Worm (Caenorhabditis elegans): ENCODE results near the gene egl-27.

The egl-27 gene

DNA sequence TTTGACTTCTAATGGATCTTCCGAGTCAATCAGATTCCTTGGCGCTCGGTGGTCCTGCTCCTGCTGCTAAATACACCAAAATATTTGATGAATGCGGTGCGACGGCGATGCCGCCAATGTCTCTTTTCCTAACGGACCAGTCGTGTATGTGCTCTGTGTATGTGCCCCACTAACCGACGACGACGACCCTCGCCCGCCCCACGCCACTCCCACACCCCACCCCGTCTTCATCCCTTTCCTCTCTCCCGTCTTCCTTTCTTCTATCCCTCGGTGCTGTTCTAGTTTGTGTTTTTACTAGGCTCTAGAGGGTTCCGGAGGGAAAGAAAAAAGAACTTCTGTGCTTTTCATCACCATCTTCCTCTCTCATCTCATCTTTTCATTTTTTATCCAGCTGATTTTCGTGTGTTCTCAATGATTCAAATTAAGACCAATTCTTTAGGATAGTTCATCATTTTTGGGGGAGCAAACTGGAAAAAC, at the start of gene egl-27:
TSS of gene egl-27 (plus strand) at position 427 of the 477 bp plus-strand sequence.
- no peak for TF ChIP-seq unc-62 (GFP tag; optimal IDR thresholded peaks at IDR 0.05)

DNA sequence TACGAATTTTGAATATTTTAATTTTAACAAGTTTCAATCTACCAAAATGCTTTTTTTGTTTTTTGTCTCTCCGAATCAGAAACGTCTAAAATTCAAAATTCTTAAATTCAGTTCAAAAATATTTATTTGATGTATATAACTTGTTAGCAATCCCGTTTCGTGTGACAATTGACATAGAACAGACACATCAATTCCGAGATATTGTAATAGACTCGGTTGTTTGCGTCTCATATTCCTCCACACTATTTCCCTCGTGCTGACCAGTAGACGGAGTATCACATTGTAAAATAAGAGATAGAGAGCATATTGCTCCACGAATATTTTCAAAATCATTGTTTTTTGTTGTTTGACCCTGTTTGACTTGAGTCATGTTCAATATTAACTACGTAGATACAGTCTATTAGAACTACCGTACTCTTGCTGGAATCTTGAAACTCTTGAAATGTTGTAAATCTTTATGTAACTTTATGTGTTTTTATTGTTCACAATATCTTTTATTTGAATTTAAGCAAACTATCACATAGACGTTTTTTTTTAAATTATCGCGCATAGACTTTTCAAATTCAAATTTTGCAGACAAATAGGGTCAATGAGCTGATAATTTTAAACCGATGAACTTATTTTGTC, 46.0 kb upstream of the egl-27 start, which contains the start of gene T13C2.3:
TSS of gene T13C2.3 (plus strand) at position 577 of the 627 bp plus-strand sequence.
- no peak for TF ChIP-seq unc-62 (GFP tag; optimal IDR thresholded peaks at IDR 0.05)

DNA sequence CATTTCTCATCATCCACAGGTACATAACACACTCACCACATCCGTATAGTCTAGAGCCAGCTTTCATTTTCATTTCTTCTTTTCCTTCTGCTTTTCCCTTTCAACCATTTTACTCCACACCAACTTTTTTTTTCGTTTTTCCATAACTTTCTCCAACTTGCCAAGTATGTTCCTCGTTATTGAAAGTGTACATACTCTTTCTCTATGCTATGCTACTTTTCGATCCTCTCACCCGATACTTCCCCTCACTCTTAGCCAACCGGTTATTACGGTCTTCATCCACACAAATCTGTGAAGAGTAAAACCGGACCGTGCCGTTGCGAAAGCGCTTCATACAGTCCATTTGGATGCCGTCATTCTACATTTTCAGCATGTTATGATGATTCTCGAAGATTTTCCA, 42.9 kb upstream of the egl-27 start, which contains the start of gene T13C2.2:
TSS of gene T13C2.2 (plus strand) at position 301 of the 400 bp plus-strand sequence.
- TF ChIP-seq unc-62 (GFP tag; optimal IDR thresholded peaks at IDR 0.05): no peak

DNA sequence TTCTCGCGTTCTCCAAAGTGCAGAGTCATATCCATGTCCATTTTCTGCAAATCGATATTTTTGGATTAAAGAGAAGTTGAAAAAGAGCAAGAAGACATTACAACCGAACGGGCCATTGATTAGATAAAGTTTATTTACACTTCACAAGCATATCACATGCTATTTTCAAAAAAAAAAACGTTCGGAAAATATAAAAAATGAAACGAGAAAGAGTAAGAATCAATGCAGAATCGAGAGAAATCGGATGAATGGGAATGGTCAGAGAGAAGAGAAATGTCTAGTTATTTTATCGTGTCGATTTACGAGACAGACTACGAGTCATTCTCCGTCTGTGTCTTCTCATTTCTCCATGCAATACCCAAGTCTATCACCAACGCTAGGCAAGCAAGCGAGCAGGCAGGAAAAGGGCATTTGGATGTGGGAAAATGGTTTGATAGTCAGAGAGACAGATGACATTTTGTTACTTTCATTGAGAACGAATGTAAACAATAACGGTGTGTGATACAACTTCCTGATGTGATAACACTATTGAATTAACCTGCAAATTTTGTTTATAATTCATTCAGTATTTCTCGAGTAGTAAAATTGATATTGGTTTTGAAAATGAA, 34.6 kb upstream of the egl-27 start, which contains the start of gene F31E8.4:
TSS of gene F31E8.4 (minus strand) at position 51 of the 608 bp plus-strand sequence.
- no peak for TF ChIP-seq unc-62 (GFP tag; optimal IDR thresholded peaks at IDR 0.05)

DNA sequence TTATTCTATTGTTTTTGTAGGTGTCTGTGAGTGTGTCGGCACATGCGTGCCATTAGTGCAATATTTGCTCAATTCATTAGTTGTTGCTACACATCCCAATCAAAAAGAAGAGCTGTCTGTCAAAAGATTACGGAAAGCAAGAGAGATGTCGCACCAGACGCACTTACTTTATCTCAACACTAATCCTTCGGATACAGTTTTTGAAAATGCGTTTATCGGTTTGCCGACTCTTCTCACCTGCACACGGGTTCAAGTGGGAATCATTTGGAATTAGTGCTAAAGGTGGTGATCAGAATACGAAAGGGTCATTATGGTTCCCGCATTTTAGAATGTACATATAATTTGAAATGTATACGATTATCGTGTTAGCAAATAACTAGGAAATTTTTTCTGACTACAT, 33.5 kb upstream of the egl-27 start:
- TF ChIP-seq unc-62 (GFP tag; optimal IDR thresholded peaks at IDR 0.05): no peak

DNA sequence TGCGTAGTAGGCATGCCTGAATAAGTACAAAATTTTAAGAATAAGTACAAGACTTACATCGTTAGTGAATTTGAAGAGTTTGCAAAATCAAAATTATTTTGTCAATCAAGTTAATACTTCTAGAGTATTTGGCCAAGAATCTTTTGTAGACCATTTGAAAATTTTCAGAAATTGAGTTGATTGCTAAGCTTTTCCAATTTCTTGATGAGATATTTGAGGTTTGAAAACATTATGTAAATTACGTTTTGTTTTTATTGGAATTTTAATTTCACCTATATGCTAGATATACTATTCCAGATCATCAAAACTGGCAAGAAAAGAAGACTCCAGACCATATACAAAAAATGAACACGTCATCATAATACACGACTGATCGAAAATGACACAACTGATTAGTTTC, 31.8 kb upstream of the egl-27 start, which contains the start of gene tab-1:
TSS of gene tab-1 (plus strand) at position 301 of the 400 bp plus-strand sequence.
- TF ChIP-seq unc-62 (GFP tag; optimal IDR thresholded peaks at IDR 0.05): no peak

DNA sequence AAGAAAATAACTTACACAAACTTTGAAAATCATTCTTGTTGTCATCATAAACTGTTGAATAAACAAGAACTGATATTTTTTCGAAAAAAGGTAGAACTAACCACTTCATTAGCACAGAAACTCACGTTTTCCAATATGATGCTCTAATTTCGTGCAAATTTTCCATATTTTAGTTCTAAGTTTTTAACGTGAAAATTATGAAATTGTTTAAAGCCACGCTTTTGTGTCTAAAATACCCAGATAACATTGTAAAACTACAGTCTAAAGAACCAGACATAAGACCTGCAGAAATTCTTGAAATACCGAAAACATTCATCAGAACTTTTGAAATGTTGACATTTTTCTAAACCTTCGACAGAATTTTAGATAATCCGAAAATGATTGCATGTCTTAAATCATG, 27.6 kb upstream of the egl-27 start, which contains the start of gene F31E8.5:
TSS of gene F31E8.5 (minus strand) at position 101 of the 400 bp plus-strand sequence.
- TF ChIP-seq unc-62 (GFP tag; optimal IDR thresholded peaks at IDR 0.05): no peak

DNA sequence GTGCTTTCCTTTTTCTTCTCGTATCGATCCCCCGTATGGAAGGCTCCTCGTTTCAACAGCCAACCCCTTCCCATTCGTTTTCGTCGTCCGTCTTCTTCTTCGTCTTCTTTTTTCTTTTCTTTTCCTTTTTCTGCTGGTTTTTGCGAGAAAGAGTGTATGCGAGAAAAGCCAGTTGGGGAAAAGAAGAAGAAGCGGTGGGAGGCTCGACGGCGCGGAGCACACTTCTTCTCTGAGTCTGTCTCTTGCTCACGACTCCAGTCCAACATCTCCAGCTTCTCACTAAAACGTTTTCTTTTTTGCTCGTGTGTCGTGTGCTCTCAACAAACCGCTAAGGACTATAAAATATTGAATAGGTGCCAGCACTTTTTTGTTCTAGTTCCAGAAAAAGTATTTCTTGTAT, 26.3 kb upstream of the egl-27 start:
- TF ChIP-seq unc-62 (GFP tag; optimal IDR thresholded peaks at IDR 0.05): no peak

DNA sequence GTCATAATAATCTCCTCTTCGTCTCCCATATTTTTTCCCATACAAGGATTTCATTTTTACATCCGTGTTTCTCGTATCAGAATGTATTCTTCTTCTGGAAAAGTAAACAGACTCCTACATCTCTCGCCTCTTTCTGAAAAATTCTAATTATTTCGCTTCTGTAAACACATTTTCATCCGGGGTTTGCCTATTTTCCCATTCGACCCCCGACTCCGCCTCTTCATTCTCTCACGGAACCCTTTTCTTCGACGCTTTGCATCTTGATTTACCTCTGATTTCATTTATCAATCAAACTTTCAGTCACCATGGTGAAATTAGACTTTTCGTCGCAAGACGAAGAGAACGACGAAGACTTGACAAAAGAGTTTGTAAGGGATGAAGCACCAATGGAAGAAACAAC, 24.1 kb upstream of the egl-27 start, which contains the start of gene snt-1:
TSS of gene snt-1 (plus strand) at position 301 of the 400 bp plus-strand sequence.
- TF ChIP-seq unc-62 (GFP tag; optimal IDR thresholded peaks at IDR 0.05): no peak

DNA sequence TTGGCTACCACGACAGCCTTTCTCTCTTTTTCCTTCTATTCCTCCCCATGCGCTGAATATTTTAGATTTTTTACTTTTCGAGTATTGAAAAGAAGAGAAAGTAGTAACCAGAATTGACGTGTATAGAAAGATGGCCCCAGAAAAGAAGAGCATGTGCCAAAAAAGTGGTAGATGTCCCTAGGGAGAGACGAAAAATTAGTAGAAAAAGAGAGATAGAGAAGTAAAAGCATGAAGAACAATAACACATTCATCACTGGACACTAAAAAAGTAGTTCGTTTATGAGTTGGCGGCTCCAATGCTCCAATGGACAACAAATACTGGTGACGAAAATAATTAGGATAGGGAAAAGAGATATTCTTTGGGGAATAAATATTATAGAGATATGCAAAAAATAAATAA, 22.3 kb upstream of the egl-27 start:
- no peak for TF ChIP-seq unc-62 (GFP tag; optimal IDR thresholded peaks at IDR 0.05)

DNA sequence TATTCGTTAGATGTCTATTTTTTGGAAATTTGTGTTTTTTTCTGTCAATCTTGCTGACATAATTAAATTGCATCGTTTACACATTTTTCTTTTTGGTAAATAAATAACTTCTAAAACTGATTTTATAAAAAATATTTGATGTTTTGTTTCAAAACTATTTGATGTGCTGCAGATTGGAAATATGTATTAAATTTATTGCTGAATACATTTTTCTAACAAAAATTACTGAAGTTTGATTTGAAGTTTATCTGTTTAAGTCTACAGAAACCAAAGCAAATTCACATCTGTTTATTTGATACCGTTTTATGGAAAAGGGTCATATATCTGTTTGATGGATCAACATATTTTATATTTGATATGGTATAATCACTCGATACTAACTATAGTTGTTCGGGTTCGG, 18.5 kb upstream of the egl-27 start:
- TF ChIP-seq unc-62 (GFP tag; optimal IDR thresholded peaks at IDR 0.05): no peak

DNA sequence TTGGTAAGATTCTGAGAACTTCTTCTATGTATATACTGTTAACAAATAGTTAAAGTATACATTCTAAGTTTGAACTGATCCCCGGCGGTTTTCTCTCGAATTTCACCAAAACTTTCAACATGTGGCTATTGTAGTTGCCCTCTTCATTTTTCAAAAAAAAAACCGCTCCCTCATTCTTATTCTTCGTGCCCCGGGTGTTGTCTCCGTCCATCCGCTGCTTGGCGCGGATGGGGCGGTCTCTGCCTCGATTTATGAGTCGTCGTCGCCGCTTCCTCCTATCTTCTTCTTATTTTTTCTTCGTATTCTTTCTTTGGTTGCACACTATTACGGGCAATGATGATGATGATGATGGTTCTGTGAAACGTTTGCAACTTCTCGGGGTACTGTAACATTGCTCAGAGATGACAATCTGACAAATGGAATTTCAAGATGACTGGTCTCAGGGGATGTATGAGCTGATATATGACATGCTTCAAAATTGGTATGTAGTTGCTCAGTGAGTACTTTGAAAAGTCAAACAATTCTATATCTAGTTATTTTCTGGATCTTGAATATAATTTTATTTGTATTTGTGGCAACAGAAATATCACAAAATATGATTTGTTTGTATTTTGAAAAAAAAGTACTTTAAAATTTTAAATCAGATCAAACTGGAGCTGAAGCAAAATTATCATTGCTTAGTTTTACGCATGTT, 14.4 kb upstream of the egl-27 start:
- TF ChIP-seq unc-62 (GFP tag; optimal IDR thresholded peaks at IDR 0.05): no peak

DNA sequence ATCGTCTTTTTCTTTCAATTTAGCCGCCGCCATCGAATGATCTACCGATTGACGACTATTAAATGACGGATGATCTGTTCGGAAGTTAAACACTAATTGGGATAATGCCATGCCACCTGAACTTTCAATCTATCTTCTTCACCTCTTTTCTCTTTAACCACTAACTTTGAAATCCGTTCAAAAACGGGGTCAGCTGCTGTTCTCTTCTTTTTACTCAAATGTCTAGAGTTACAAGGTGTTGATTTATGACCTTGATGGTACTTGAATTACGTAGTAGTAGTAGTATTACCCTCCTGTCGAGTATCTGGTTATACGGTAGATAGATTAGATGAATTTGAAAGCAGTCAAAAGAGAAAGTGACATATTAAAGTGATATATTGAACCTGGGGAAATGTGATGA, 13.7 kb upstream of the egl-27 start:
- TF ChIP-seq unc-62 (GFP tag; optimal IDR thresholded peaks at IDR 0.05): no peak

DNA sequence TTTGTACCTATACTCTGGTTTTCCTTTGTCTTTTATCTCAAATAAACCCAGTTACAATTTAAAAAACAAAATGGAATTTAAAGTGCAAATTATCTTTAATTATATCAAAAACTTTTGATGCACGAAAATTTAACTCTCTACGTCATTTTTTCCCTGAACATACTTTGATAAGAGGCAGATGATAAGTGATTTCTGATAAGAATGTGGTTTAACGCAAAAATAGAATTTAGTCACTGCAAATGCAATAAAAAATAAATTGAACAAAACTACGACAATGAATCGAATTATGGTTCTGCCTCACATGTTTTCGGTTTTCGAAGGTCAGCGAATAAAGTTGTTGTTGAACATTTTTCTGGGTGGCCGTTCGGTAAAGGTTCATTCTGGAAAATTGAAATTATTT, 13.0 kb upstream of the egl-27 start:
- no peak for TF ChIP-seq unc-62 (GFP tag; optimal IDR thresholded peaks at IDR 0.05)

DNA sequence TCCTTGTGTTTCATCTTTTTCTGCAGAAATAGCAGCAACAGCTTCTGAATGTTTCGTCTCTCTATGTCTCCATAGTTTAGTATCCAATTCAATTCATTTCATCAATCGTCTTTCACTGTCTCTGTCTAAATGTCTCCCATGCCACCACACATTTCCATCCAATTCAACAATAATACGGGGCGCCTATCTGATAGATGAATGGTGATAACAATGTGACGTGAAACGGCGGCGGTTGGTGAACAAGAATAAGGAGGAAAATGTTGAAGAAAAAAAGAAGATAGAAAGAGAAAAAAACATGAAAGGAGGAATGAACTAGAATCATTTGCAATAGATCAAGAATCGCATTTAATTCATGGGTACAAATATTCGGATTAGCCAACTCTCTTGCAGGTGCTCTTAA, 12.5 kb upstream of the egl-27 start:
- no peak for TF ChIP-seq unc-62 (GFP tag; optimal IDR thresholded peaks at IDR 0.05)

DNA sequence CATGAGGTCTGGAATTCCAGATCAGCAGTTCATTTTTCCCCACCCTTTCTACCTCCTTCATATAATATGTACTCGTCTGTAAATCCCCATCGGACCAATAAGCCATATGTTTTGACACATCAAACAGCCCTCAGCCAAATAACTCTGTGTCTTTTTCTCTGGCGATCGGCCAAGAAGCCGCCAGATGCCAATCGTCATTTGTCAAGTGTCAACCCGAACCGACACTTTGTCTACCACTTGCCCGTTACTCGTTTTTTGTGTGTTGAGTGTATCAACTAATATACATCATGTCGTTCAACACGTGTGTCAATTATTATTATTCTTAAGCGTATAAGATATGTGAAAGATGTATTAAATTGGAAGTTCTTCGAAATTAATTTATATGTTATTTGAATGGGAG, 11.6 kb upstream of the egl-27 start:
- no peak for TF ChIP-seq unc-62 (GFP tag; optimal IDR thresholded peaks at IDR 0.05)
